Worm (Caenorhabditis elegans): ENCODE results near the gene F35A5.5.
A peak's percentile ranks its signal among the peaks of the same experiment; 100 is the strongest.

Gene F35A5.5

ce11 chrX:3814827-3815226, 19.3 kb upstream of the F35A5.5 start:
- TF ChIP-seq nhr-80 (tag; optimal IDR thresholded peaks at IDR 0.05) (peak; percentile 35), cebp-1 (GFP tag; IDR thresholded peaks at IDR 0.05) (no peak), cebp-1 (tag; optimal IDR thresholded peaks at IDR 0.05) (peak; percentile 72), unc-62 (GFP tag; optimal IDR thresholded peaks at IDR 0.05) (peak; percentile 79), efl-1 (GFP tag; optimal IDR thresholded peaks at IDR 0.05) (no peak)

DNA sequence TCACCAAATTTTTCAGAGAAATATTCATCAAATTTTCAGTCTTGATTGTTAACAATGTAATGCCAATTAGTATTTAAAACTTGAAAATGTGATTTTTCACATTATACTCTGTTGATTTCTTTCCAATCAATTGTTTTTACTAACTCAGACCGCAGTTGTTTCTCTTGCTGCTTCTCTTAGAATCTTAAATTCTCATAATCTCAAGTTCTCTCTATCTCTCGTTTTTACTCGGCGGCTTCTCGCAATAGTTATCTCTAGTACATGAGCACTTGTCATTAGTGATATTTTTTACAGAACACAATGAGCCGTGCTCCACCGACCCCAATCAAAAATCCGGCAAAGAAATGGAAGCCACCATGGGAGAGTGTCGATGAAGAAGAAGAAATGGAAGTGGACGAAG, 11.6 kb upstream of the F35A5.5 start, which contains the start of gene F35A5.1:
Gene F35A5.1, plus strand, starts transcription at position 301 of the 400 bp plus-strand sequence.
- TF ChIP-seq dpl-1 (GFP tag; optimal IDR thresholded peaks at IDR 0.05) (no peak), hrde-1 (tag; optimal IDR thresholded peaks at IDR 0.05; ENCODE audit: borderline replicate concordance) (no peak), gei-17 (GFP tag; optimal IDR thresholded peaks at IDR 0.05) (no peak), mxl-1 (tag; optimal IDR thresholded peaks at IDR 0.05) (no peak), F10E7.11 (tag; optimal IDR thresholded peaks at IDR 0.05) (no peak), ccch-3 (GFP tag; optimal IDR thresholded peaks at IDR 0.05) (no peak), rpc-1 (optimal IDR thresholded peaks at IDR 0.05) (no peak), rpc-1 (tag; optimal IDR thresholded peaks at IDR 0.05) (no peak), ztf-6 (GFP tag; IDR thresholded peaks at IDR 0.05) (no peak), ceh-40 (GFP tag; IDR thresholded peaks at IDR 0.05) (no peak), B0336.3 (GFP tag; IDR thresholded peaks at IDR 0.05) (no peak)

- TF ChIP-seq lin-26 (GFP tag; IDR thresholded peaks at IDR 0.05) (no peak), die-1 (tag; optimal IDR thresholded peaks at IDR 0.05) (no peak), dpff-1 (tag; optimal IDR thresholded peaks at IDR 0.05) (no peak), snpc-1.3 (tag; optimal IDR thresholded peaks at IDR 0.05; ENCODE audit: insufficient read depth) (no peak), snpc-3.4 (tag; optimal IDR thresholded peaks at IDR 0.05) (no peak), F49E8.2 (tag; optimal IDR thresholded peaks at IDR 0.05; ENCODE audit: insufficient read depth) (no peak), madf-3 (GFP tag; IDR thresholded peaks at IDR 0.05) (no peak), tlf-1 (GFP tag; optimal IDR thresholded peaks at IDR 0.05) (no peak), ztf-3 (GFP tag; optimal IDR thresholded peaks at IDR 0.05) (no peak)
These were observed 9.3 kb upstream of the F35A5.5 start, which contains the start of gene F35A5.2 for ce11 chrX:3804837-3805236. Gene F35A5.2, plus strand, starts transcription at chrX:3805137.

DNA sequence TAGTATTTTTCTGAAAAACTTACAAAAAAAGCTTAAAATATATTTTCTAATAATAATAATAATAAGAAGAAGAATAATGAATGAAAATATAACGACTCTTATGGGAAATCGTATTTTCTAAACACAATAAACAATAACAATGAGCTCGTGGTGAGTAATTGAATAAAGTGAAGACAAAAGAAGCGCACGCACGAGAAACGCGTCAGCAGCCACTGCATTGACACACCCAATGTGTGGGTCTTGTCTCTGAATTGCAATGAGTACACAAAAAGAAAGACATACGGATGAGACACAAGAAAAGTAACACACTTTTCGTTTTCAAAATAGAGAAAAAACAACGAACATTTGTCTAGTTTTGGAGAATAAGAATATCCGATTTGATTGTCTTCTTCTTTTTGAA, 7.8 kb upstream of the F35A5.5 start, which contains the start of gene F35A5.8:
Gene F35A5.8, minus strand, starts transcription at position 151 of the 400 bp plus-strand sequence.
- TF ChIP-seq mel-28 (tag; optimal IDR thresholded peaks at IDR 0.05; ENCODE audit: borderline replicate concordance) (no peak), aptf-3 (GFP tag; IDR thresholded peaks at IDR 0.05) (no peak), C17E4.6 (GFP tag; IDR thresholded peaks at IDR 0.05) (no peak), madf-8 (GFP tag; conservative IDR thresholded peaks at IDR 0.05) (no peak), Y79H2A.3 (GFP tag; conservative IDR thresholded peaks at IDR 0.05) (no peak), dpff-1 (tag; optimal IDR thresholded peaks at IDR 0.05) (no peak), ZK185.1 (tag; optimal IDR thresholded peaks at IDR 0.05; ENCODE audit: poor library complexity, severe bottlenecking) (no peak), snpc-1.3 (tag; optimal IDR thresholded peaks at IDR 0.05; ENCODE audit: insufficient read depth) (no peak), nhr-90 (tag; optimal IDR thresholded peaks at IDR 0.05) (no peak), ceh-40 (GFP tag; IDR thresholded peaks at IDR 0.05) (no peak), hsf-1 (GFP tag; IDR thresholded peaks at IDR 0.05) (no peak), madf-10 (tag; optimal IDR thresholded peaks at IDR 0.05) (no peak), Y53F4B.3 (GFP tag; IDR thresholded peaks at IDR 0.05) (no peak), egl-44 (GFP tag; IDR thresholded peaks at IDR 0.05) (no peak), egrh-3 (GFP tag; IDR thresholded peaks at IDR 0.05) (no peak), attf-3 (GFP tag; conservative IDR thresholded peaks at IDR 0.05) (no peak), F49E8.2 (tag; optimal IDR thresholded peaks at IDR 0.05; ENCODE audit: insufficient read depth) (no peak), nhr-80 (tag; optimal IDR thresholded peaks at IDR 0.05) (peak; percentile 54), nhr-120 (GFP tag; IDR thresholded peaks at IDR 0.05) (no peak), F55B11.4 (tag; optimal IDR thresholded peaks at IDR 0.05; ENCODE audit: borderline replicate concordance, insufficient read depth) (no peak), hmg-1.2 (GFP tag; IDR thresholded peaks at IDR 0.05) (peak; percentile 32), B0261.1 (tag; optimal IDR thresholded peaks at IDR 0.05) (no peak), nhr-27 (tag; optimal IDR thresholded peaks at IDR 0.05) (no peak), Y95B8A.8 (GFP tag; IDR thresholded peaks at IDR 0.05) (no peak), let-526 (GFP tag; IDR thresholded peaks at IDR 0.05) (no peak)

Measured in whole organism, young adult.